Worm (Caenorhabditis elegans) whole organism, late embryonic: ENCODE measurements around the gene D2063.1.

Source experiments
- Y22D7AL.16 ChIP-seq: sonication (generic microtip); optimal IDR thresholded peaks from 2 replicates; lab custom pipeline; 2016; ENCODE audit warnings: missing genetic modification characterization, missing compliant biosample characterization
- ahr-1 ChIP-seq: sonication (generic microtip); optimal IDR thresholded peaks from 2 replicates; lab custom pipeline; 2016; ENCODE audit warnings: missing genetic modification characterization, missing compliant biosample characterization
- ceh-18 ChIP-seq: sonication (generic microtip); optimal IDR thresholded peaks from 2 replicates; lab custom pipeline; 2016; ENCODE audit warnings: missing genetic modification characterization, missing compliant biosample characterization
- ceh-30 ChIP-seq: fragments of 150-350 bp; optimal IDR thresholded peaks from 2 replicates; lab custom pipeline; 2014; ENCODE audit warnings: missing biosample characterization, missing genetic modification characterization
- ceh-48 ChIP-seq: sonication (generic microtip); optimal IDR thresholded peaks from 2 replicates; lab custom pipeline; 2016; ENCODE audit warnings: missing genetic modification characterization, inconsistent platforms, missing compliant biosample characterization
- elt-2 ChIP-seq: sonication (generic microtip); optimal IDR thresholded peaks from 2 replicates; lab custom pipeline; 2016; ENCODE audit warnings: missing genetic modification reagents, missing genetic modification characterization, missing compliant biosample characterization
- fkh-10 ChIP-seq: fragments of 150-350 bp; optimal IDR thresholded peaks from 2 replicates; lab custom pipeline; 2014; ENCODE audit warnings: missing biosample characterization, missing genetic modification reagents, missing genetic modification characterization
- hlh-30 ChIP-seq: sonication (generic microtip); optimal IDR thresholded peaks from 2 replicates; lab custom pipeline; 2017; ENCODE audit warnings: antibody characterized with exemption, missing genetic modification characterization, missing compliant biosample characterization; ENCODE audit not compliant: insufficient read depth
- nhr-11 ChIP-seq: fragments of 150-350 bp; optimal IDR thresholded peaks from 2 replicates; lab custom pipeline; 2014; ENCODE audit warnings: missing biosample characterization, missing genetic modification characterization
- pha-4 ChIP-seq: fragments of 150-350 bp; optimal IDR thresholded peaks from 2 replicates; lab custom pipeline; 2018; ENCODE audit warnings: missing biosample characterization, missing genetic modification reagents, missing genetic modification characterization
- ref-2 ChIP-seq: sonication (generic microtip); optimal IDR thresholded peaks from 2 replicates; lab custom pipeline; 2016; ENCODE audit warnings: missing genetic modification characterization, missing compliant biosample characterization
- sdc-2 ChIP-seq: sonication (generic microtip); optimal IDR thresholded peaks from 2 replicates; lab custom pipeline; 2016; ENCODE audit warnings: missing genotype, missing genetic modification characterization, missing compliant biosample characterization
- sox-2 ChIP-seq: fragments of 200-800 bp; sonication (Bioruptor generic); IDR thresholded peaks from 2 replicates; pipeline ENCODE4 v1.3.6; 2022; ENCODE audit warnings: missing genetic modification reagents, missing genetic modification characterization, missing compliant biosample characterization
- syd-9 ChIP-seq: sonication (generic microtip); optimal IDR thresholded peaks from 2 replicates; lab custom pipeline; 2016; ENCODE audit warnings: mild to moderate bottlenecking, missing genetic modification characterization, moderate library complexity, missing compliant biosample characterization

ce11 chrV:4315057-4315456 is 11.9 kb upstream of the D2063.1 start, which contains the start of gene srh-192:
- TF ChIP-seq fkh-10: no peak
- TF ChIP-seq sox-2 (GFP tag; lab: Robert Waterston, UW): no peak
- no peak for TF ChIP-seq sdc-2 (tag; lab: Kevin White, UChicago)
- no peak for TF ChIP-seq nhr-11 (tag; lab: Kevin White, UChicago)
- no peak for TF ChIP-seq elt-2 (tag; lab: Kevin White, UChicago)
- TF ChIP-seq ceh-48 (tag; lab: Kevin White, UChicago): no peak
- TF ChIP-seq ahr-1: no peak
- TF ChIP-seq hlh-30 (tag; lab: Kevin White, UChicago): no peak
- no peak for TF ChIP-seq ceh-18
- no peak for TF ChIP-seq Y22D7AL.16 (tag; lab: Kevin White, UChicago)
- TF ChIP-seq syd-9 (tag; lab: Kevin White, UChicago): no peak
- no peak for TF ChIP-seq ceh-30
- TF ChIP-seq pha-4 (tag; lab: Kevin White, UChicago): no peak
- TF ChIP-seq ref-2 (tag; lab: Kevin White, UChicago): no peak
